Fruit fly (Drosophila melanogaster): ENCODE measurements around the gene CG15014.

CG15014 gene

DNA sequence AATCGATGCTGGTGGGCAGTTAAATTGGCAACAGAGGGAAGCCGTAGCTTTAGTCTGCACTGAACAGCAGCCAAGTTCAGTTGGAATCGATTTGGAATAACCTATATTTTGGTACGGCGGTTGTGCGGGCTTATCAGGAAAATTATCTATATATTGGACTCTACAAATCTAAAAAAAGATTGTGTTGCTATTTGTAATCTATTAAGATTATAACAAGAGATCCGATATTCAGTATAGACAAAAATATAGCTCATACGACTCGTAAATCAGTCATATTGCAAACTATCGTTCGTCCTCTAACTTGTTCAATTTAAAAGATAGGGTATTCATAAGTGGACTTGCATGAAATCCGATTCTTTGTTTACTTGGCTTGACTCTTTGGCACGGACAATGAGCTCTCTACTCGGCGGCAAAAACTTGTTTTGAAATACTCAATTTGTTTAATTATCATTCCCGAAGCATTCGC is 33.4 kb downstream of the CG15014 start, which contains the start of gene Hexo1 (continued):
- peak; percentile 70 for TF ChIP-seq CG3919 (GFP tag; optimal IDR thresholded peaks at IDR 0.05)
- TF ChIP-seq CG6854 (GFP tag; optimal IDR thresholded peaks at IDR 0.05), result peak; percentile 57
- TF ChIP-seq lz (GFP tag; optimal IDR thresholded peaks at IDR 0.05), result peak; percentile 59
- TF ChIP-seq OdsH (GFP tag; optimal IDR thresholded peaks at IDR 0.05), result no peak
- TF ChIP-seq CG16779 (tag; optimal IDR thresholded peaks at IDR 0.05), result no peak
- TF ChIP-seq salr (GFP tag; optimal IDR thresholded peaks at IDR 0.05), result no peak
- peak; percentile 95 for TF ChIP-seq Eip78C (GFP tag)
- peak; percentile 76 for TF ChIP-seq topi (GFP tag; optimal IDR thresholded peaks at IDR 0.05)
- TF ChIP-seq Blimp-1 (GFP tag; optimal IDR thresholded peaks at IDR 0.05), result no peak
- no peak for TF ChIP-seq CG9139 (GFP tag; optimal IDR thresholded peaks at IDR 0.05)
- peak; percentile 87 for TF ChIP-seq Sox14 (GFP tag; optimal IDR thresholded peaks at IDR 0.05)
- peak; percentile 54 for TF ChIP-seq CG11762 (GFP tag; optimal IDR thresholded peaks at IDR 0.05; ENCODE audit: insufficient read depth)
- peak; percentile 68 for TF ChIP-seq Hr39 (GFP tag; optimal IDR thresholded peaks at IDR 0.05)
- TF ChIP-seq fd59A (GFP tag; optimal IDR thresholded peaks at IDR 0.05), result peak; percentile 51
- no peak for TF ChIP-seq fd85E (GFP tag; optimal IDR thresholded peaks at IDR 0.05)
- peak; percentile 66 for TF ChIP-seq acj6 (GFP tag; optimal IDR thresholded peaks at IDR 0.05)
- TF ChIP-seq Ets96B (tag; optimal IDR thresholded peaks at IDR 0.05), result peak; percentile 57
- TF ChIP-seq svp (GFP tag), result peak; percentile 96
- peak; percentile 35; the same call in 1 of the 3 replicates for TF ChIP-seq CG8119 (GFP tag; IDR thresholded peaks at IDR 0.05)
- no peak for TF ChIP-seq spab (GFP tag; optimal IDR thresholded peaks at IDR 0.05)
- TF ChIP-seq ss (GFP tag; optimal IDR thresholded peaks at IDR 0.05), result peak; percentile 73 to 75
- 0 out of 3 replicates have a peak, but pooled peaks have one; percentile 14 for TF ChIP-seq eg (GFP tag; IDR thresholded peaks at IDR 0.05)
- peak; percentile 10 for TF ChIP-seq Lpt (GFP tag; optimal IDR thresholded peaks at IDR 0.05)
- no peak for TF ChIP-seq Met (GFP tag; optimal IDR thresholded peaks at IDR 0.05)
- no peak for TF ChIP-seq Eip93F (GFP tag; optimal IDR thresholded peaks at IDR 0.05)
- TF ChIP-seq dac (GFP tag; optimal IDR thresholded peaks at IDR 0.05), result peak; percentile 20
- TF ChIP-seq Eip75B (GFP tag; optimal IDR thresholded peaks at IDR 0.05), result no peak
- TF ChIP-seq CG7368 (GFP tag; optimal IDR thresholded peaks at IDR 0.05), result no peak
- no peak for TF ChIP-seq Hr38 (GFP tag; optimal IDR thresholded peaks at IDR 0.05)
- TF ChIP-seq fkh (GFP tag; optimal IDR thresholded peaks at IDR 0.05), result peak; percentile 84
- no peak; the same call in 1 of the 2 replicates for TF ChIP-seq Gug (GFP tag; IDR thresholded peaks at IDR 0.05)
- peak; percentile 22; the same call in 1 of the 3 replicates for TF ChIP-seq CG6163 (GFP tag; IDR thresholded peaks at IDR 0.05)
- no peak for TF ChIP-seq Ets21C (GFP tag; optimal IDR thresholded peaks at IDR 0.05)
- peak; percentile 73 for TF ChIP-seq dsx (GFP tag; optimal IDR thresholded peaks at IDR 0.05; ENCODE audit: poor library complexity, severe bottlenecking)
- peak; percentile 64 for TF ChIP-seq CG31627 (GFP tag; optimal IDR thresholded peaks at IDR 0.05)
- TF ChIP-seq Sox15 (GFP tag; optimal IDR thresholded peaks at IDR 0.05), result peak; percentile 18
- no peak for TF ChIP-seq CG8319 (GFP tag; optimal IDR thresholded peaks at IDR 0.05)
- no peak for TF ChIP-seq Hr4 (GFP tag; optimal IDR thresholded peaks at IDR 0.05)
- TF ChIP-seq CG1621 (tag; optimal IDR thresholded peaks at IDR 0.05), result peak; percentile 46
- TF ChIP-seq CG34406 (GFP tag; optimal IDR thresholded peaks at IDR 0.05), result peak; percentile 63
- peak; percentile 65 for TF ChIP-seq achi (GFP tag; optimal IDR thresholded peaks at IDR 0.05)
- TF ChIP-seq vri (GFP tag; optimal IDR thresholded peaks at IDR 0.05), result no peak
- no peak for TF ChIP-seq Smox (GFP tag; optimal IDR thresholded peaks at IDR 0.05)

DNA sequence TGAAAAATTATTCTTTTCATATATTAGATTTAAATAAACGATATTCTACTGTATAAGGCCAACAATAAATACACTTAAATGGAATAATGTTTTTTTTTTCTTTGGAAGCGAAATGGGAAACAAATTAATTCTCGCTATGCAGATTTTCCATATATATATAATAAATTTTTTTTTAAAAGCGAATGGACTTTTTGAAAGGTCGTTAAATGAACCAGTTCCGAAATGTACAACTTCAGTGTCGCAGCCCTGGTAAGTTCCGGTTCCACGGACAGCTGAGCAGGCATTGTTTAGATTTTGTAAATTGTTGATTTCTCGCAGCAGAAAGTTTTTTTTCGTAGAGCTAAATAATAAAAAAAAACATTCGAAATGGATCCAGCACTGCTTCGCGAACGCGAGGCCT is 35.3 kb downstream of the CG15014 start, which contains the start of gene TfIIEbeta:
TSS of gene TfIIEbeta (plus strand) at position 255 of the 400 bp plus-strand sequence.
- TF ChIP-seq CG6854 (GFP tag; optimal IDR thresholded peaks at IDR 0.05), result peak; percentile 17
- peak; percentile 38 for TF ChIP-seq fkh (GFP tag; optimal IDR thresholded peaks at IDR 0.05)
- no peak for TF ChIP-seq CG10631 (GFP tag; optimal IDR thresholded peaks at IDR 0.05)
- TF ChIP-seq Smox (GFP tag; optimal IDR thresholded peaks at IDR 0.05), result no peak
- TF ChIP-seq CG6163 (GFP tag; IDR thresholded peaks at IDR 0.05), result 0 out of 3 replicates have a peak, but pooled peaks have one; percentile 33
- peak; percentile 72 for TF ChIP-seq svp (GFP tag)
- no peak for TF ChIP-seq OdsH (GFP tag; optimal IDR thresholded peaks at IDR 0.05)
- peak; percentile 9 for TF ChIP-seq CG3919 (GFP tag; optimal IDR thresholded peaks at IDR 0.05)
- no peak for TF ChIP-seq achi (GFP tag; optimal IDR thresholded peaks at IDR 0.05)
- peak; percentile 18 for TF ChIP-seq esn (GFP tag; optimal IDR thresholded peaks at IDR 0.05)
- no peak for TF ChIP-seq net (GFP tag; optimal IDR thresholded peaks at IDR 0.05)
- peak; percentile 45 for TF ChIP-seq dsx (GFP tag; optimal IDR thresholded peaks at IDR 0.05; ENCODE audit: poor library complexity, severe bottlenecking)
- TF ChIP-seq Blimp-1 (GFP tag; optimal IDR thresholded peaks at IDR 0.05), result no peak
- TF ChIP-seq CG9139 (GFP tag; optimal IDR thresholded peaks at IDR 0.05), result no peak
- TF ChIP-seq CG8119 (GFP tag; IDR thresholded peaks at IDR 0.05), result peak; percentile 46; the same call in 1 of the 3 replicates
- TF ChIP-seq CG3032 (tag; optimal IDR thresholded peaks at IDR 0.05), result peak; percentile 10
- no peak for TF ChIP-seq topi (GFP tag; optimal IDR thresholded peaks at IDR 0.05)
- TF ChIP-seq CG15336 (GFP tag; IDR thresholded peaks at IDR 0.05), result peak; percentile 53; the same call in 1 of the 2 replicates
- peak; percentile 37 for TF ChIP-seq Sox14 (GFP tag; optimal IDR thresholded peaks at IDR 0.05)
- TF ChIP-seq Lpt (GFP tag; optimal IDR thresholded peaks at IDR 0.05), result no peak
- TF ChIP-seq Hr4 (GFP tag; optimal IDR thresholded peaks at IDR 0.05), result no peak
- TF ChIP-seq CG4318 (GFP tag; optimal IDR thresholded peaks at IDR 0.05), result no peak
- peak; percentile 64; the same call in 2 of the 3 replicates for TF ChIP-seq eg (GFP tag; IDR thresholded peaks at IDR 0.05)
- TF ChIP-seq ss (GFP tag; optimal IDR thresholded peaks at IDR 0.05), result no peak
- TF ChIP-seq Sox15 (GFP tag; optimal IDR thresholded peaks at IDR 0.05), result no peak

Measured in whole organism, prepupa.